Worm (Caenorhabditis elegans): ENCODE data around the gene nhr-167.

nhr-167 gene

DNA sequence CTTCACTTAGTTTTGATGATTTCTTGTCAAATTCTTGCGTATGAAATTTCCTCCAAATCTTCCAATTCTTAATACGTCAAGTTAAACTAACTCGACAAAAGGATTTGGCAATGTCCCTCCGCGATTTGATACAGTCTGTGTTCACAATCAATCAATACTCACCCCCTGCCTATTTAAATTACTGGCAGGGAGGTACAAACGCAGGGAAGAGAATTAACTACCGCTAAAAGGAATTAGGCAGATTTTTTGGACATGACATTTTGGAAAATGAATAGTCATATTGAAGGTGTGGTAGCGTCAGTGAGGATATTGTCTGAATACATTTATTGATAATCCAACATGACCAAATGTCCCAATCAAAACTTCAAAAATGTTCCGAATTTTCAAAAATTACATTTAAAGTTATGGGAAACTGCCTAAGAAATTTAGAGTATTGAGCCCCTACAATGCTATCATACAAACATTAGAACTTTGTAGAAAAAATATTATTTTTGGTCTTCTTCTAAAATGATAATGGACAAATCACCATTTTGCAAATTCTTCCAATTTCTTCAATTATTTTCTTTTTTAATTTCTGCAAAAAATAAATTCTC is 44.4 kb downstream of the nhr-167 start:
- TF ChIP-seq aly-2 (tag; optimal IDR thresholded peaks at IDR 0.05) (no peak), ceh-62 (tag; optimal IDR thresholded peaks at IDR 0.05) (no peak), skn-1 (tag; optimal IDR thresholded peaks at IDR 0.05) (no peak), nhr-25 (tag; optimal IDR thresholded peaks at IDR 0.05; ENCODE audit: borderline replicate concordance, insufficient read depth) (peak; percentile 97), Y75B8A.6 (GFP tag; IDR thresholded peaks at IDR 0.05) (peak; percentile 89), nhr-111 (GFP tag; optimal IDR thresholded peaks at IDR 0.05) (peak; percentile 36), lir-3 (tag; optimal IDR thresholded peaks at IDR 0.05) (peak; percentile 90), attf-4 (tag; optimal IDR thresholded peaks at IDR 0.05) (peak; percentile 74), zip-2 (tag; optimal IDR thresholded peaks at IDR 0.05) (peak; percentile 98), dve-1 (tag; optimal IDR thresholded peaks at IDR 0.05; ENCODE audit: insufficient read depth) (peak; percentile 100), mxl-3 (GFP tag; optimal IDR thresholded peaks at IDR 0.05) (peak; percentile 92), T20F7.1 (GFP tag; optimal IDR thresholded peaks at IDR 0.05) (peak; percentile 91), nhr-48 (tag; optimal IDR thresholded peaks at IDR 0.05) (peak; percentile 98), nhr-11 (tag; optimal IDR thresholded peaks at IDR 0.05) (peak; percentile 99), zip-11 (GFP tag; IDR thresholded peaks at IDR 0.05) (no peak), tra-1 (GFP tag; IDR thresholded peaks at IDR 0.05) (peak; percentile 95), unc-62 (GFP tag; optimal IDR thresholded peaks at IDR 0.05 in 1 of 2) (peak; percentile 91 to 100), unc-62 (tag; optimal IDR thresholded peaks at IDR 0.05) (peak; percentile 93), mes-2 (tag; optimal IDR thresholded peaks at IDR 0.05; ENCODE audit: poor library complexity, severe bottlenecking) (peak; percentile 99), duxl-1 (tag; optimal IDR thresholded peaks at IDR 0.05; ENCODE audit: poor library complexity) (peak; percentile 99), jun-1 (tag; optimal IDR thresholded peaks at IDR 0.05) (peak; percentile 99), fkh-10 (GFP tag; optimal IDR thresholded peaks at IDR 0.05) (peak; percentile 98), ces-1 (GFP tag; optimal IDR thresholded peaks at IDR 0.05) (peak; percentile 95), unc-39 (tag; optimal IDR thresholded peaks at IDR 0.05) (peak; percentile 92), F10B5.3 (tag; optimal IDR thresholded peaks at IDR 0.05) (peak; percentile 96), nhr-102 (tag; optimal IDR thresholded peaks at IDR 0.05) (peak; percentile 99), mep-1 (tag; optimal IDR thresholded peaks at IDR 0.05) (peak; percentile 100), lin-15B (tag; optimal IDR thresholded peaks at IDR 0.05) (peak; percentile 41), daf-16 (GFP tag; optimal IDR thresholded peaks at IDR 0.05) (peak; percentile 96 to 98), daf-16 (tag; optimal IDR thresholded peaks at IDR 0.05) (peak; percentile 93), snpc-1.2 (GFP tag; IDR thresholded peaks at IDR 0.05) (no peak; the same call in 1 of the 2 replicates), ctbp-1 (GFP tag; IDR thresholded peaks at IDR 0.05) (peak; percentile 98), set-16 (GFP tag; IDR thresholded peaks at IDR 0.05) (no peak), ceh-28 (tag; optimal IDR thresholded peaks at IDR 0.05) (peak; percentile 99), sdz-12 (GFP tag; optimal IDR thresholded peaks at IDR 0.05) (peak; percentile 91), mxl-2 (GFP tag; conservative IDR thresholded peaks at IDR 0.05) (peak; percentile 84), arid-1 (GFP tag; conservative IDR thresholded peaks at IDR 0.05) (peak; percentile 66), hmg-1.1 (GFP tag; IDR thresholded peaks at IDR 0.05) (peak; percentile 99), F26F4.8 (GFP tag; conservative IDR thresholded peaks at IDR 0.05) (no peak), snpc-4 (tag; optimal IDR thresholded peaks at IDR 0.05) (peak; percentile 53), ztf-11 (tag; optimal IDR thresholded peaks at IDR 0.05) (peak; percentile 84), ceh-44 (GFP tag; IDR thresholded peaks at IDR 0.05) (no peak), F44E2.7 (GFP tag; IDR thresholded peaks at IDR 0.05) (0 out of 2 replicates have a peak, but pooled peaks have one; percentile 23), saeg-2 (GFP tag; IDR thresholded peaks at IDR 0.05) (peak; percentile 95), lin-1 (GFP tag; IDR thresholded peaks at IDR 0.05) (peak; percentile 95), egl-27 (tag; optimal IDR thresholded peaks at IDR 0.05) (peak; percentile 52), pqm-1 (tag; optimal IDR thresholded peaks at IDR 0.05) (peak; percentile 68), ama-1 (optimal IDR thresholded peaks at IDR 0.05) (no peak), aha-1 (tag) (peak; percentile 100), zfp-3 (GFP tag; conservative IDR thresholded peaks at IDR 0.05) (peak; percentile 94), ceh-32 (tag; optimal IDR thresholded peaks at IDR 0.05; ENCODE audit: poor library complexity) (peak; percentile 88)
